Fruit fly (Drosophila melanogaster): ENCODE results near the gene CG4907.

CG4907 gene

dm6 chr3R:22752929-22753328 is 42.4 kb upstream of the CG4907 start:
- TF ChIP-seq br (optimal IDR thresholded peaks at IDR 0.05): no peak
- peak in 1 of 2 experiments; percentile 38 for TF ChIP-seq Trl (optimal IDR thresholded peaks at IDR 0.05)
- TF ChIP-seq Trl (GFP tag; optimal IDR thresholded peaks at IDR 0.05): no peak
- no peak for TF ChIP-seq CG33557 (GFP tag; optimal IDR thresholded peaks at IDR 0.05)
- TF ChIP-seq CG18599 (GFP tag; optimal IDR thresholded peaks at IDR 0.05): peak; percentile 21
- TF ChIP-seq z (GFP tag; IDR thresholded peaks at IDR 0.05): peak; percentile 37; the same call in 1 of the 3 replicates
- 0 out of 2 replicates have a peak, but pooled peaks have one; percentile 28 for TF ChIP-seq onecut (GFP tag; IDR thresholded peaks at IDR 0.05)
- TF ChIP-seq CG15514 (GFP tag; optimal IDR thresholded peaks at IDR 0.05): peak; percentile 96
- TF ChIP-seq ewg (GFP tag; optimal IDR thresholded peaks at IDR 0.05): peak; percentile 81
- TF ChIP-seq CG7928 (GFP tag; optimal IDR thresholded peaks at IDR 0.05): peak; percentile 73
- no peak for TF ChIP-seq Ets65A (GFP tag)
- peak; percentile 11 for TF ChIP-seq Deaf1 (tag; optimal IDR thresholded peaks at IDR 0.05)
- TF ChIP-seq ttk (GFP tag; IDR thresholded peaks at IDR 0.05): no peak
- no peak for TF ChIP-seq CkIIα-i1 (GFP tag; IDR thresholded peaks at IDR 0.05)
- TF ChIP-seq sens (GFP tag): peak; percentile 37
- TF ChIP-seq ab (GFP tag; optimal IDR thresholded peaks at IDR 0.05): no peak
- TF ChIP-seq row (GFP tag; IDR thresholded peaks at IDR 0.05): peak; percentile 27; the same call in 1 of the 3 replicates
- TF ChIP-seq CG2199 (GFP tag; IDR thresholded peaks at IDR 0.05): 0 out of 3 replicates have a peak, but pooled peaks have one; percentile 29
- TF ChIP-seq ci (GFP tag; IDR thresholded peaks at IDR 0.05): 0 out of 3 replicates have a peak, but pooled peaks have one; percentile 9
- TF ChIP-seq HLH3B (GFP tag; IDR thresholded peaks at IDR 0.05): no peak
- no peak for TF ChIP-seq ind (GFP tag; optimal IDR thresholded peaks at IDR 0.05)
- no peak for TF ChIP-seq Hr51 (GFP tag; optimal IDR thresholded peaks at IDR 0.05)
- no peak for TF ChIP-seq trem (tag; optimal IDR thresholded peaks at IDR 0.05)

DNA sequence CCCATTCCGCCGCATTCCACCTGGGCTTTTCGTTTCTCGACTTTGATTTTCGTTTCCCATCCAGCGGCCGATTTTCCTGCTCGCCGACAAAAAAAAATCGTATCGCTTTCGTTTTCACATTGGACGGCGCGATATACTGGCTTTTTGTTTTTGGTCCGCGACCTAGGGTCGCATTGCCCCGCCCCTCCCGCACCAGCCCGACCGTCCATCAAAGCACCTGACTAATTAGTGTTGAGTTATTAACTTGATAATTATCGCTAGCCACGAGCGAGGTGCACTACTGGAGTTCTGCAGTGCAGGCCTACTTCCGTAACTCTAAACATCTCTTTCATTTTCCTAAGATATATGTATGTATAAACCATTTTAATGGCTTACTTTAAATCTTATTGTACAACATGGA is 41.1 kb upstream of the CG4907 start:
- no peak; the same call in 3 of the 4 replicates for TF ChIP-seq Dll (GFP tag; IDR thresholded peaks at IDR 0.05; ENCODE audit: partially characterized antibody)
- TF ChIP-seq CG6854 (GFP tag; optimal IDR thresholded peaks at IDR 0.05): no peak
- TF ChIP-seq Hr3 (GFP tag; optimal IDR thresholded peaks at IDR 0.05): no peak
- no peak for TF ChIP-seq NK7.1 (GFP tag; optimal IDR thresholded peaks at IDR 0.05)
- no peak for TF ChIP-seq so (GFP tag; IDR thresholded peaks at IDR 0.05)
- TF ChIP-seq E2f2 (GFP tag; IDR thresholded peaks at IDR 0.05): no peak
- TF ChIP-seq CG9609 (GFP tag; optimal IDR thresholded peaks at IDR 0.05): no peak
- peak; percentile 65 for TF ChIP-seq sd (tag; optimal IDR thresholded peaks at IDR 0.05)
- peak; percentile 95 for TF ChIP-seq Blimp-1 (GFP tag; optimal IDR thresholded peaks at IDR 0.05)
- no peak for TF ChIP-seq CG4282 (GFP tag; optimal IDR thresholded peaks at IDR 0.05)
- no peak for TF ChIP-seq lab (GFP tag; optimal IDR thresholded peaks at IDR 0.05)
- TF ChIP-seq CG32772 (GFP tag; IDR thresholded peaks at IDR 0.05): no peak
- no peak for TF ChIP-seq h (optimal IDR thresholded peaks at IDR 0.05)
- no peak for TF ChIP-seq CG10959 (GFP tag; IDR thresholded peaks at IDR 0.05)
- no peak for TF ChIP-seq CG11504 (tag; optimal IDR thresholded peaks at IDR 0.05)
- TF ChIP-seq CG7987 (GFP tag; optimal IDR thresholded peaks at IDR 0.05): no peak
- no peak for TF ChIP-seq Atf3 (GFP tag; optimal IDR thresholded peaks at IDR 0.05)
- TF ChIP-seq H2.0 (GFP tag; IDR thresholded peaks at IDR 0.05): no peak
- no peak for TF ChIP-seq Max (GFP tag; optimal IDR thresholded peaks at IDR 0.05)
- TF ChIP-seq Bdp1 (GFP tag; optimal IDR thresholded peaks at IDR 0.05): no peak
- no peak for TF ChIP-seq CG15514 (GFP tag; optimal IDR thresholded peaks at IDR 0.05)
- TF ChIP-seq CG7928 (GFP tag; optimal IDR thresholded peaks at IDR 0.05): no peak
- no peak for TF ChIP-seq CG14014 (GFP tag; IDR thresholded peaks at IDR 0.05)
- no peak for TF ChIP-seq CG13296 (GFP tag; optimal IDR thresholded peaks at IDR 0.05)
- TF ChIP-seq CG7357 (GFP tag; IDR thresholded peaks at IDR 0.05): no peak
- TF ChIP-seq Xbp1 (GFP tag; optimal IDR thresholded peaks at IDR 0.05): no peak
- TF ChIP-seq CG1529 (GFP tag; optimal IDR thresholded peaks at IDR 0.05): no peak
- TF ChIP-seq en (GFP tag; optimal IDR thresholded peaks at IDR 0.05): no peak
- no peak for TF ChIP-seq aop (GFP tag; IDR thresholded peaks at IDR 0.05)
- TF ChIP-seq Abd-B (GFP tag; optimal IDR thresholded peaks at IDR 0.05): no peak
- TF ChIP-seq ranshi (GFP tag; IDR thresholded peaks at IDR 0.05): no peak
- no peak for TF ChIP-seq CG9932 (GFP tag; IDR thresholded peaks at IDR 0.05)

All from whole organism, embryonic.